Worm (Caenorhabditis elegans) whole organism, young adult: Measurements from ENCODE around the gene rab-14.

ENCODE experiments used
- B0019.2 ChIP-seq: fragments of 200-800 bp; sonication (Bioruptor generic); conservative IDR thresholded peaks from 2 replicates; pipeline ENCODE4 v1.3.6; 2022; ENCODE audit warnings: missing genetic modification reagents, missing genetic modification characterization, missing compliant biosample characterization
- F57A8.1 ChIP-seq: fragments of 200-800 bp; sonication (Bioruptor generic); optimal IDR thresholded peaks from 2 replicates; lab custom pipeline; 2018; ENCODE audit warnings: mild to moderate bottlenecking, missing genetic modification characterization, moderate library complexity, missing compliant biosample characterization
- Y56A3A.18 ChIP-seq: fragments of 200-800 bp; sonication (Bioruptor generic); IDR thresholded peaks from 2 replicates; pipeline ENCODE4 v1.3.6; 2022; ENCODE audit warnings: missing genetic modification reagents, missing genetic modification characterization, missing compliant biosample characterization
- ZK185.1 ChIP-seq: sonication (generic microtip); optimal IDR thresholded peaks from 2 replicates; lab custom pipeline; 2016; ENCODE audit warnings: mild to moderate bottlenecking, missing genetic modification characterization, missing compliant biosample characterization; ENCODE audit not compliant: poor library complexity, severe bottlenecking
- cebp-1 ChIP-seq, 2 experiments: fragments of 200-800 bp in 1 of 2; sonication (Bioruptor generic) in 1 of 2; sonication (generic microtip) in 1 of 2; IDR thresholded peaks in 1 of 2; optimal IDR thresholded peaks in 1 of 2; 2 replicates each; pipeline versions ENCODE4 v1.3.6 to Lab custom; 2017 to 2022; ENCODE audit warnings: missing compliant biosample characterization in 2 of 2, missing genetic modification characterization in 2 of 2, mild to moderate bottlenecking in 1 of 2, missing genetic modification reagents in 1 of 2, moderate library complexity in 1 of 2
- gei-17 ChIP-seq: fragments of 200-800 bp; sonication (Bioruptor generic); optimal IDR thresholded peaks from 2 replicates; lab custom pipeline; 2018; ENCODE audit warnings: mild to moderate bottlenecking, missing genetic modification characterization, missing compliant biosample characterization
- mxl-1 ChIP-seq: sonication (generic microtip); optimal IDR thresholded peaks from 2 replicates; lab custom pipeline; 2016; ENCODE audit warnings: missing genetic modification characterization, missing compliant biosample characterization
- snpc-4 ChIP-seq, 5 experiments: fragments of 150-350 bp in 1 of 5; sonication (generic microtip) in 4 of 5; optimal IDR thresholded peaks; 2 replicates each; lab custom pipeline; 2014 to 2018; ENCODE audit warnings: missing genetic modification characterization in 5 of 5, missing biosample characterization in 3 of 5, antibody characterized with exemption in 2 of 5, mild to moderate bottlenecking in 2 of 5, missing compliant biosample characterization in 2 of 5, missing genotype in 2 of 5, moderate library complexity in 2 of 5, missing genetic modification reagents in 1 of 5

rab-14 gene

ce11 chrX:15555529-15555928 is 50.9 kb downstream of the rab-14 start:
- TF ChIP-seq Y56A3A.18 (GFP tag; lab: Robert Waterston, UW) (no peak), ZK185.1 (tag; lab: Kevin White, UChicago) (no peak), snpc-4 (GFP tag; optimal IDR thresholded peaks at IDR 0.05; lab: Kevin White, UChicago) (no peak), snpc-4 (tag; optimal IDR thresholded peaks at IDR 0.05; lab: Kevin White, UChicago) (no peak), B0019.2 (GFP tag; lab: Robert Waterston, UW) (no peak), F57A8.1 (no peak)
- TF ChIP-seq, all 124 proteins: peak for 0

- TF ChIP-seq mxl-1 (tag; lab: Kevin White, UChicago) (no peak), cebp-1 (GFP tag; IDR thresholded peaks at IDR 0.05; lab: Robert Waterston, UW) (no peak), cebp-1 (tag; optimal IDR thresholded peaks at IDR 0.05; lab: Kevin White, UChicago) (no peak), gei-17 (GFP tag; lab: Kevin White, UChicago) (no peak)
These were observed 51.5 kb downstream of the rab-14 start for ce11 chrX:15554910-15555309.
